Fruit fly (Drosophila melanogaster) whole organism, prepupa: ENCODE results near the gene CG43902.

ENCODE experiments used
- CG10631 ChIP-seq: fragments of 200-800 bp; sonication (Bioruptor generic); optimal IDR thresholded peaks from 2 replicates; lab custom pipeline; 2016; ENCODE audit warnings: missing biosample characterization, missing genetic modification characterization
- CG10669 ChIP-seq: fragments of 200-800 bp; sonication (Bioruptor generic); optimal IDR thresholded peaks from 3 replicates; lab custom pipeline; 2018; ENCODE audit warnings: missing biosample characterization, mild to moderate bottlenecking, missing genetic modification characterization, moderate library complexity
- CG11294 ChIP-seq: fragments of 200-800 bp; sonication (Bioruptor generic); IDR thresholded peaks from 2 replicates; pipeline ENCODE4 v1.3.6; 2022; ENCODE audit warnings: missing biosample characterization, missing genetic modification characterization
- CG11762 ChIP-seq: fragments of 200-800 bp; sonication (Bioruptor generic); optimal IDR thresholded peaks from 3 replicates; lab custom pipeline; 2016; ENCODE audit warnings: missing biosample characterization, missing genetic modification characterization; ENCODE audit not compliant: insufficient read depth
- CG15336 ChIP-seq: fragments of 200-800 bp; sonication (Bioruptor generic); IDR thresholded peaks from 2 replicates; pipeline ENCODE4 v1.3.6; 2022; ENCODE audit warnings: missing biosample characterization, missing genetic modification characterization
- CG1621 ChIP-seq: fragments of 200-800 bp; sonication (Bioruptor generic); optimal IDR thresholded peaks from 3 replicates; lab custom pipeline; 2018; ENCODE audit warnings: missing biosample characterization, mild to moderate bottlenecking, missing genetic modification characterization
- CG16779 ChIP-seq: fragments of 200-800 bp; sonication (Bioruptor generic); optimal IDR thresholded peaks from 3 replicates; lab custom pipeline; 2017; ENCODE audit warnings: missing biosample characterization, mild to moderate bottlenecking, missing genetic modification characterization
- CG3032 ChIP-seq: fragments of 200-800 bp; optimal IDR thresholded peaks from 2 replicates; lab custom pipeline; 2019; ENCODE audit warnings: missing biosample characterization, mild to moderate bottlenecking, missing genetic modification characterization, moderate library complexity
- CG31627 ChIP-seq: fragments of 200-800 bp; sonication (Bioruptor generic); optimal IDR thresholded peaks from 3 replicates; lab custom pipeline; 2016; ENCODE audit warnings: missing biosample characterization, missing genetic modification characterization
- CG32006 ChIP-seq: fragments of 200-800 bp; sonication (Bioruptor generic); optimal IDR thresholded peaks from 3 replicates; lab custom pipeline; 2017; ENCODE audit warnings: missing biosample characterization, mild to moderate bottlenecking, missing genetic modification characterization
- CG34406 ChIP-seq: fragments of 200-800 bp; sonication (Bioruptor generic); optimal IDR thresholded peaks from 3 replicates; lab custom pipeline; 2016; ENCODE audit warnings: missing biosample characterization, missing genetic modification characterization
- CG3919 ChIP-seq: fragments of 200-800 bp; sonication (Bioruptor generic); optimal IDR thresholded peaks from 3 replicates; lab custom pipeline; 2016; ENCODE audit warnings: missing biosample characterization, missing genetic modification characterization
- CG4318 ChIP-seq: fragments of 200-800 bp; sonication (Bioruptor generic); optimal IDR thresholded peaks from 3 replicates; lab custom pipeline; 2017; ENCODE audit warnings: missing biosample characterization, mild to moderate bottlenecking, missing genetic modification characterization
- CG6276 ChIP-seq: fragments of 200-800 bp; sonication (Bioruptor generic); optimal IDR thresholded peaks from 2 replicates; lab custom pipeline; 2017; ENCODE audit warnings: missing biosample characterization, mild to moderate bottlenecking, missing genetic modification characterization
- CG6792 ChIP-seq: fragments of 200-800 bp; sonication (Bioruptor generic); optimal IDR thresholded peaks from 3 replicates; lab custom pipeline; 2016; ENCODE audit warnings: missing biosample characterization, missing genetic modification characterization
- CG6808 ChIP-seq: fragments of 200-800 bp; sonication (Bioruptor generic); optimal IDR thresholded peaks from 3 replicates; lab custom pipeline; 2017; ENCODE audit warnings: missing biosample characterization, missing genetic modification characterization, mild to moderate bottlenecking, moderate library complexity, missing genetic modification reagents
- CG7368 ChIP-seq: fragments of 200-800 bp; sonication (Bioruptor generic); optimal IDR thresholded peaks from 3 replicates; lab custom pipeline; 2016; ENCODE audit warnings: missing biosample characterization, missing genetic modification characterization
- CG8119 ChIP-seq: fragments of 200-800 bp; sonication (Bioruptor generic); IDR thresholded peaks from 3 replicates; pipeline ENCODE4 v1.3.6; 2022; ENCODE audit warnings: missing biosample characterization, missing genetic modification characterization
- CG8632 ChIP-seq: fragments of 200-800 bp; sonication (Bioruptor generic); optimal IDR thresholded peaks from 3 replicates; lab custom pipeline; 2016; ENCODE audit warnings: missing biosample characterization, missing genetic modification characterization
- CG9139 ChIP-seq: fragments of 200-800 bp; sonication (Bioruptor generic); optimal IDR thresholded peaks from 3 replicates; lab custom pipeline; 2017; ENCODE audit warnings: missing biosample characterization, mild to moderate bottlenecking, missing genetic modification characterization
- Eip75B ChIP-seq: fragments of 200-800 bp; sonication (Bioruptor generic); optimal IDR thresholded peaks from 3 replicates; lab custom pipeline; 2016; ENCODE audit warnings: missing biosample characterization, missing genetic modification characterization
- Eip93F ChIP-seq: fragments of 200-800 bp; sonication (Bioruptor generic); optimal IDR thresholded peaks from 2 replicates; lab custom pipeline; 2016; ENCODE audit warnings: missing biosample characterization, mild to moderate bottlenecking, missing genetic modification characterization
- Ets21C ChIP-seq: fragments of 200-800 bp; sonication (Bioruptor generic); optimal IDR thresholded peaks from 3 replicates; lab custom pipeline; 2016; ENCODE audit warnings: missing biosample characterization, missing genetic modification characterization
- Ets96B ChIP-seq: fragments of 200-800 bp; optimal IDR thresholded peaks from 2 replicates; lab custom pipeline; 2019; ENCODE audit warnings: missing biosample characterization, mild to moderate bottlenecking, missing genetic modification characterization, moderate library complexity
- Gug ChIP-seq: fragments of 200-800 bp; sonication (Bioruptor generic); IDR thresholded peaks from 2 replicates; pipeline ENCODE4 v1.3.6; 2022; ENCODE audit warnings: missing biosample characterization, missing genetic modification characterization
- Hr38 ChIP-seq: sonication (Bioruptor generic); optimal IDR thresholded peaks from 2 replicates; lab custom pipeline; 2016; ENCODE audit warnings: missing biosample characterization, missing genetic modification characterization
- Hr39 ChIP-seq: fragments of 200-800 bp; sonication (Bioruptor generic); optimal IDR thresholded peaks from 2 replicates; lab custom pipeline; 2016; ENCODE audit warnings: missing biosample characterization, missing genetic modification characterization
- Hr4 ChIP-seq: fragments of 200-800 bp; sonication (Bioruptor generic); optimal IDR thresholded peaks from 3 replicates; lab custom pipeline; 2016; ENCODE audit warnings: missing biosample characterization, missing genetic modification characterization
- Met ChIP-seq: fragments of 200-800 bp; sonication (Bioruptor generic); optimal IDR thresholded peaks from 3 replicates; lab custom pipeline; 2016; ENCODE audit warnings: missing biosample characterization, missing genetic modification characterization
- Smox ChIP-seq: fragments of 200-800 bp; sonication (Bioruptor generic); optimal IDR thresholded peaks from 3 replicates; lab custom pipeline; 2016; ENCODE audit warnings: missing biosample characterization, missing genetic modification characterization
- Sox102F ChIP-seq: fragments of 200-800 bp; sonication (Bioruptor generic); optimal IDR thresholded peaks from 2 replicates; lab custom pipeline; 2016; ENCODE audit warnings: missing biosample characterization, mild to moderate bottlenecking, missing genetic modification characterization
- Sox15 ChIP-seq: fragments of 200-800 bp; sonication (Bioruptor generic); optimal IDR thresholded peaks from 3 replicates; lab custom pipeline; 2016; ENCODE audit warnings: missing biosample characterization, missing genetic modification characterization
- achi ChIP-seq: fragments of 200-800 bp; sonication (Bioruptor generic); optimal IDR thresholded peaks from 3 replicates; lab custom pipeline; 2016; ENCODE audit warnings: missing biosample characterization, missing genetic modification characterization
- cyc ChIP-seq: fragments of 200-800 bp; sonication (Bioruptor generic); optimal IDR thresholded peaks from 3 replicates; lab custom pipeline; 2016; ENCODE audit warnings: missing biosample characterization, missing genetic modification characterization
- dac ChIP-seq: fragments of 200-800 bp; sonication (Bioruptor generic); optimal IDR thresholded peaks from 2 replicates; lab custom pipeline; 2017; ENCODE audit warnings: missing biosample characterization, mild to moderate bottlenecking, missing genetic modification characterization
- dsx ChIP-seq: fragments of 200-800 bp; optimal IDR thresholded peaks from 3 replicates; lab custom pipeline; 2019; ENCODE audit warnings: missing biosample characterization, mild to moderate bottlenecking, missing genetic modification characterization, moderate library complexity; ENCODE audit not compliant: poor library complexity, severe bottlenecking
- fd59A ChIP-seq: fragments of 200-800 bp; sonication (Bioruptor generic); optimal IDR thresholded peaks from 2 replicates; lab custom pipeline; 2017; ENCODE audit warnings: missing biosample characterization, mild to moderate bottlenecking, missing genetic modification characterization, missing genetic modification reagents
- fd85E ChIP-seq: fragments of 200-800 bp; sonication (Bioruptor generic); optimal IDR thresholded peaks from 3 replicates; lab custom pipeline; 2016; ENCODE audit warnings: missing biosample characterization, missing genetic modification characterization
- fkh ChIP-seq: fragments of 200-800 bp; sonication (Bioruptor generic); optimal IDR thresholded peaks from 3 replicates; lab custom pipeline; 2017; ENCODE audit warnings: missing biosample characterization, mild to moderate bottlenecking, missing genetic modification characterization, moderate library complexity
- net ChIP-seq: fragments of 200-800 bp; sonication (Bioruptor generic); optimal IDR thresholded peaks from 3 replicates; lab custom pipeline; 2016; ENCODE audit warnings: missing biosample characterization, missing genetic modification characterization
- pdm3 ChIP-seq: fragments of 200-800 bp; sonication (Bioruptor generic); optimal IDR thresholded peaks from 3 replicates; lab custom pipeline; 2016; ENCODE audit warnings: missing biosample characterization, missing genetic modification characterization
- salr ChIP-seq, 2 experiments: fragments of 200-800 bp; sonication (Bioruptor generic); optimal IDR thresholded peaks; 3 replicates each; lab custom pipeline; 2016 to 2018; ENCODE audit warnings: missing biosample characterization in 2 of 2, missing genetic modification characterization in 2 of 2, mild to moderate bottlenecking in 1 of 2
- spab ChIP-seq: fragments of 200-800 bp; sonication (Bioruptor generic); optimal IDR thresholded peaks from 2 replicates; lab custom pipeline; 2017; ENCODE audit warnings: missing biosample characterization, mild to moderate bottlenecking, missing genetic modification characterization, missing genetic modification reagents
- ss ChIP-seq, 2 experiments: fragments of 200-800 bp; sonication (Bioruptor generic); optimal IDR thresholded peaks; 2 replicates in 1 of 2; 3 replicates in 1 of 2; lab custom pipeline; 2017 to 2018; ENCODE audit warnings: mild to moderate bottlenecking in 2 of 2, missing biosample characterization in 2 of 2, missing genetic modification characterization in 2 of 2, moderate library complexity in 1 of 2

CG43902 gene

dm6 chrX:10210317-10210873 lies 52.2 kb downstream of the CG43902 start (continued):
- TF ChIP-seq salr (GFP tag; optimal IDR thresholded peaks at IDR 0.05; lab: Kevin White, UChicago) (peak in 1 of 2 experiments; percentile 27), CG3032 (tag; lab: Kevin White, UChicago) (no peak), CG3919 (GFP tag; lab: Kevin White, UChicago) (peak; percentile 15), Sox102F (GFP tag; lab: Kevin White, UChicago) (peak; percentile 44), CG1621 (tag; lab: Kevin White, UChicago) (no peak), Eip75B (GFP tag; lab: Kevin White, UChicago) (no peak), Gug (peak; percentile 49), CG34406 (GFP tag; lab: Kevin White, UChicago) (peak; percentile 12), Ets21C (GFP tag; lab: Kevin White, UChicago) (peak; percentile 53), CG8632 (GFP tag; lab: Kevin White, UChicago) (peak; percentile 9), cyc (GFP tag; lab: Kevin White, UChicago) (peak; percentile 54), pdm3 (peak; percentile 40), CG6792 (GFP tag; lab: Kevin White, UChicago) (peak; percentile 22), CG10669 (GFP tag; lab: Kevin White, UChicago) (peak; percentile 15), CG10631 (GFP tag; lab: Kevin White, UChicago) (peak; percentile 7), spab (GFP tag; lab: Kevin White, UChicago) (no peak), CG8119 (GFP tag; lab: Robert Waterston, UW) (0 out of 3 replicates have a peak, but pooled peaks have one; percentile 28), Hr4 (GFP tag; lab: Kevin White, UChicago) (peak; percentile 35), CG32006 (GFP tag; lab: Kevin White, UChicago) (peak; percentile 34), Hr39 (GFP tag; lab: Kevin White, UChicago) (peak; percentile 67), achi (GFP tag; lab: Kevin White, UChicago) (peak; percentile 22), CG4318 (GFP tag; lab: Kevin White, UChicago) (peak; percentile 22)

- TF ChIP-seq CG6276 (GFP tag; lab: Kevin White, UChicago) (peak; percentile 84), Smox (GFP tag; lab: Kevin White, UChicago) (peak; percentile 88), dsx (peak; percentile 82), Met (peak; percentile 92), Ets96B (tag; lab: Kevin White, UChicago) (peak; percentile 76), CG7368 (peak; percentile 70), net (GFP tag; lab: Kevin White, UChicago) (peak; percentile 80), Sox15 (GFP tag; lab: Kevin White, UChicago) (peak; percentile 55), CG34406 (GFP tag; lab: Kevin White, UChicago) (peak; percentile 80), dac (peak; percentile 61), CG10631 (GFP tag; lab: Kevin White, UChicago) (peak; percentile 75), fkh (GFP tag; lab: Kevin White, UChicago) (peak; percentile 68), fd59A (GFP tag; lab: Kevin White, UChicago) (peak; percentile 30), CG6792 (GFP tag; lab: Kevin White, UChicago) (peak; percentile 71), CG8119 (GFP tag; lab: Robert Waterston, UW) (peak; percentile 88), CG9139 (GFP tag; lab: Kevin White, UChicago) (peak; percentile 30), CG16779 (tag; lab: Kevin White, UChicago) (peak; percentile 46), Eip93F (GFP tag; lab: Kevin White, UChicago) (peak; percentile 49), CG15336 (GFP tag; lab: Robert Waterston, UW) (peak; percentile 83), CG11294 (GFP tag; lab: Robert Waterston, UW) (0 out of 2 replicates have a peak, but pooled peaks have one; percentile 27), ss (GFP tag; optimal IDR thresholded peaks at IDR 0.05; lab: Kevin White, UChicago) (peak; percentile 9 to 65), CG10669 (GFP tag; lab: Kevin White, UChicago) (peak; percentile 70), fd85E (GFP tag; lab: Kevin White, UChicago) (no peak), spab (GFP tag; lab: Kevin White, UChicago) (peak; percentile 47), Hr4 (GFP tag; lab: Kevin White, UChicago) (peak; percentile 89), Hr38 (GFP tag; lab: Kevin White, UChicago) (no peak), Gug (peak; percentile 77), achi (GFP tag; lab: Kevin White, UChicago) (peak; percentile 82), CG4318 (GFP tag; lab: Kevin White, UChicago) (peak; percentile 84), CG6808 (GFP tag; lab: Kevin White, UChicago) (peak; percentile 34), CG11762 (GFP tag; lab: Kevin White, UChicago) (peak; percentile 41), salr (GFP tag; optimal IDR thresholded peaks at IDR 0.05; lab: Kevin White, UChicago) (peak in 1 of 2 experiments; percentile 86), CG31627 (GFP tag; lab: Kevin White, UChicago) (peak; percentile 90), pdm3 (peak; percentile 91), CG1621 (tag; lab: Kevin White, UChicago) (peak; percentile 29)
Measured at dm6 chrX:10211128-10211914, 53.1 kb downstream of the CG43902 start.
